Fruit fly (Drosophila melanogaster) whole organism: Measurements from ENCODE around the gene Neurochondrin.

Experiments used
- CG8478 ChIP-seq: fragments of >200 bp; optimal IDR thresholded peaks from 2 replicates; lab custom pipeline; 2018; ENCODE audit warnings: inconsistent platforms
- Dll ChIP-seq: fragments of >200 bp; optimal IDR thresholded peaks from 2 replicates; lab custom pipeline; 2017
- psq ChIP-seq: fragments of >200 bp; optimal IDR thresholded peaks from 2 replicates; lab custom pipeline; 2017
- usp ChIP-seq: fragments of >200 bp; optimal IDR thresholded peaks from 2 replicates; lab custom pipeline; 2017; ENCODE audit warnings: missing biosample characterization, missing genetic modification characterization, mixed read lengths

DNA sequence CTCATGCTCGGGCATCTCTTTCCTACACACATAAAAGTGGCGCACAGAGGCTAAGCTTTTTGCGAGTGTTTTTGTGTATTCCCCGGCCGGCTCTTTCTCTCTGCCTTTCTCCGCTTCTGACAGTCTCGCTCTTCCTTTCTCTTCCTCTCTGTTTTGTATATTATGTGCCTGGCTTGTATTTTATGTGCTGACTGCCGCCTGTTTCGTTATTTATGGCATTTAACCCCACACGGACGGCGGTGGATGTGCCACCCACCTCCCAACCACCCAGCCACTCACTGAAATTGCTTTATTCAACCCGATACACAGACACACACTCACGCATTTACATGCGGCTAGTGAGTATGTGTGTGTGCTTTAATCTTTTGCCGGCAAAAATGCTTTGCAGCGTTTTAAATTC is 48.3 kb upstream of the Neurochondrin start:
- TF ChIP-seq psq (lab: Kevin White, UChicago) (no peak), CG8478 (lab: Kevin White, UChicago) (no peak), Dll (lab: Kevin White, UChicago) (no peak), usp (GFP tag; lab: Kevin White, UChicago) (no peak)
